Worm (Caenorhabditis elegans) whole organism, mixed stage, embryonic: Measurements from ENCODE around the gene F58F12.3.
A peak's percentile ranks its signal among the peaks of the same experiment; 100 is the strongest.

Experiments used
- M03D4.4 ChIP-seq: sonication (generic microtip); optimal IDR thresholded peaks from 2 replicates; lab custom pipeline; 2017; ENCODE audit warnings: mild to moderate bottlenecking, missing genetic modification characterization, missing compliant biosample characterization
- bed-3 ChIP-seq: fragments of 200-800 bp; sonication (Bioruptor generic); optimal IDR thresholded peaks from 3 replicates; lab custom pipeline; 2018; ENCODE audit warnings: mild to moderate bottlenecking, missing genetic modification characterization, moderate library complexity, missing compliant biosample characterization
- blmp-1 ChIP-seq: fragments of 150-350 bp; optimal IDR thresholded peaks from 2 replicates; lab custom pipeline; 2014; ENCODE audit warnings: missing biosample characterization, missing genetic modification characterization
- ceh-39 ChIP-seq: fragments of 150-350 bp; optimal IDR thresholded peaks from 2 replicates; lab custom pipeline; 2014; ENCODE audit warnings: missing biosample characterization, missing genetic modification characterization
- ceh-43 ChIP-seq: fragments of 200-800 bp; sonication (Bioruptor generic); optimal IDR thresholded peaks from 2 replicates; lab custom pipeline; 2018; ENCODE audit warnings: mild to moderate bottlenecking, missing genetic modification characterization, moderate library complexity, missing compliant biosample characterization
- ceh-83 ChIP-seq: fragments of 200-800 bp; sonication (Bioruptor generic); optimal IDR thresholded peaks from 2 replicates; lab custom pipeline; 2018; ENCODE audit warnings: mild to moderate bottlenecking, missing genetic modification characterization, missing compliant biosample characterization
- ces-1 ChIP-seq: fragments of 150-350 bp; optimal IDR thresholded peaks from 2 replicates; lab custom pipeline; 2014; ENCODE audit warnings: missing biosample characterization, missing genetic modification reagents, missing genetic modification characterization
- cnd-1 ChIP-seq: fragments of 200-800 bp; sonication (Bioruptor generic); optimal IDR thresholded peaks from 2 replicates; lab custom pipeline; 2018; ENCODE audit warnings: mild to moderate bottlenecking, missing genetic modification characterization, missing compliant biosample characterization
- drap-1 ChIP-seq: fragments of 200-800 bp; sonication (Bioruptor generic); optimal IDR thresholded peaks from 3 replicates; lab custom pipeline; 2018; ENCODE audit warnings: mild to moderate bottlenecking, missing genetic modification characterization, missing compliant biosample characterization
- elt-1 ChIP-seq: sonication (generic microtip); optimal IDR thresholded peaks from 2 replicates; lab custom pipeline; 2017; ENCODE audit warnings: missing genetic modification characterization, mild to moderate bottlenecking, missing compliant biosample characterization, antibody characterized with exemption, moderate library complexity, borderline replicate concordance; ENCODE audit not compliant: insufficient read depth
- elt-3 ChIP-seq: fragments of 150-350 bp; optimal IDR thresholded peaks from 2 replicates; lab custom pipeline; 2014; ENCODE audit warnings: missing biosample characterization, missing genetic modification characterization
- flh-1 ChIP-seq: fragments of 200-800 bp; sonication (Bioruptor generic); optimal IDR thresholded peaks from 2 replicates; lab custom pipeline; 2018; ENCODE audit warnings: mild to moderate bottlenecking, missing genetic modification characterization, moderate library complexity, missing compliant biosample characterization
- ham-2 ChIP-seq: fragments of 200-800 bp; sonication (Bioruptor generic); optimal IDR thresholded peaks from 2 replicates; lab custom pipeline; 2018; ENCODE audit warnings: mild to moderate bottlenecking, missing genetic modification characterization, missing compliant biosample characterization
- hlh-1 ChIP-seq: fragments of 150-350 bp; optimal IDR thresholded peaks from 2 replicates; lab custom pipeline; 2014; ENCODE audit warnings: missing biosample characterization, missing genetic modification reagents, missing genetic modification characterization
- lin-13 ChIP-seq: fragments of 150-350 bp; optimal IDR thresholded peaks from 2 replicates; lab custom pipeline; 2014; ENCODE audit warnings: missing biosample characterization, missing genetic modification characterization
- lin-32 ChIP-seq: fragments of 200-800 bp; sonication (Bioruptor generic); optimal IDR thresholded peaks from 2 replicates; lab custom pipeline; 2018; ENCODE audit warnings: mild to moderate bottlenecking, missing genetic modification characterization, missing compliant biosample characterization
- lsy-2 ChIP-seq: fragments of 150-350 bp; optimal IDR thresholded peaks from 2 replicates; lab custom pipeline; 2014; ENCODE audit warnings: missing biosample characterization, missing genetic modification characterization
- mab-5 ChIP-seq: fragments of 150-350 bp; optimal IDR thresholded peaks from 2 replicates; lab custom pipeline; 2014; ENCODE audit warnings: missing biosample characterization, missing genetic modification characterization
- mep-1 ChIP-seq: fragments of 150-350 bp; optimal IDR thresholded peaks from 2 replicates; lab custom pipeline; 2017; ENCODE audit warnings: missing biosample characterization, missing genetic modification reagents, missing genetic modification characterization, inconsistent platforms
- mls-2 ChIP-seq: sonication (generic microtip); optimal IDR thresholded peaks from 2 replicates; lab custom pipeline; 2016; ENCODE audit warnings: mild to moderate bottlenecking, missing genetic modification characterization, moderate library complexity, missing compliant biosample characterization
- nhr-12 ChIP-seq: fragments of 150-350 bp; optimal IDR thresholded peaks from 2 replicates; lab custom pipeline; 2014; ENCODE audit warnings: missing biosample characterization, missing genetic modification characterization
- nhr-2 ChIP-seq: fragments of 150-350 bp; optimal IDR thresholded peaks from 2 replicates; lab custom pipeline; 2014; ENCODE audit warnings: missing biosample characterization, missing genetic modification characterization
- nhr-237 ChIP-seq: fragments of 150-350 bp; optimal IDR thresholded peaks from 2 replicates; lab custom pipeline; 2014; ENCODE audit warnings: missing biosample characterization, missing genetic modification characterization
- nhr-28 ChIP-seq: fragments of 150-350 bp; optimal IDR thresholded peaks from 2 replicates; lab custom pipeline; 2014; ENCODE audit warnings: missing biosample characterization, missing genetic modification characterization
- nhr-76 ChIP-seq: sonication (generic microtip); optimal IDR thresholded peaks from 2 replicates; lab custom pipeline; 2017; ENCODE audit warnings: missing biosample characterization, missing genetic modification characterization
- pha-4 ChIP-seq: fragments of 150-350 bp; optimal IDR thresholded peaks from 2 replicates; lab custom pipeline; 2018; ENCODE audit warnings: missing biosample characterization, missing genetic modification reagents, missing genetic modification characterization
- sem-2 ChIP-seq: fragments of 200-800 bp; sonication (Bioruptor generic); optimal IDR thresholded peaks from 2 replicates; lab custom pipeline; 2018; ENCODE audit warnings: mild to moderate bottlenecking, missing genetic modification characterization, missing compliant biosample characterization
- snpc-4 ChIP-seq: fragments of 150-350 bp; optimal IDR thresholded peaks from 2 replicates; lab custom pipeline; 2014; ENCODE audit warnings: missing biosample characterization, missing genetic modification characterization
- sptf-1 ChIP-seq: sonication (generic microtip); optimal IDR thresholded peaks from 2 replicates; lab custom pipeline; 2017; ENCODE audit warnings: mild to moderate bottlenecking, missing genetic modification characterization, moderate library complexity, missing compliant biosample characterization
- tbx-8 ChIP-seq: fragments of 200-800 bp; sonication (Bioruptor generic); optimal IDR thresholded peaks from 2 replicates; lab custom pipeline; 2018; ENCODE audit warnings: mild to moderate bottlenecking, missing genetic modification characterization, moderate library complexity, missing compliant biosample characterization
- unc-120 ChIP-seq: sonication (generic microtip); optimal IDR thresholded peaks from 2 replicates; lab custom pipeline; 2017; ENCODE audit warnings: missing genetic modification characterization, missing compliant biosample characterization; ENCODE audit not compliant: poor library complexity, severe bottlenecking
- unc-39 ChIP-seq: fragments of 150-350 bp; optimal IDR thresholded peaks from 2 replicates; lab custom pipeline; 2014; ENCODE audit warnings: missing biosample characterization, missing genetic modification characterization
- unc-62 ChIP-seq: fragments of 150-350 bp; optimal IDR thresholded peaks from 2 replicates; lab custom pipeline; 2014; ENCODE audit warnings: missing biosample characterization, missing genetic modification reagents, missing genetic modification characterization
- zip-8 ChIP-seq: fragments of 150-350 bp; optimal IDR thresholded peaks from 2 replicates; lab custom pipeline; 2014; ENCODE audit warnings: missing biosample characterization, missing genetic modification characterization
- ztf-11 ChIP-seq: fragments of 150-350 bp; optimal IDR thresholded peaks from 2 replicates; lab custom pipeline; 2014; ENCODE audit warnings: missing biosample characterization, missing genetic modification characterization

F58F12.3 gene

DNA sequence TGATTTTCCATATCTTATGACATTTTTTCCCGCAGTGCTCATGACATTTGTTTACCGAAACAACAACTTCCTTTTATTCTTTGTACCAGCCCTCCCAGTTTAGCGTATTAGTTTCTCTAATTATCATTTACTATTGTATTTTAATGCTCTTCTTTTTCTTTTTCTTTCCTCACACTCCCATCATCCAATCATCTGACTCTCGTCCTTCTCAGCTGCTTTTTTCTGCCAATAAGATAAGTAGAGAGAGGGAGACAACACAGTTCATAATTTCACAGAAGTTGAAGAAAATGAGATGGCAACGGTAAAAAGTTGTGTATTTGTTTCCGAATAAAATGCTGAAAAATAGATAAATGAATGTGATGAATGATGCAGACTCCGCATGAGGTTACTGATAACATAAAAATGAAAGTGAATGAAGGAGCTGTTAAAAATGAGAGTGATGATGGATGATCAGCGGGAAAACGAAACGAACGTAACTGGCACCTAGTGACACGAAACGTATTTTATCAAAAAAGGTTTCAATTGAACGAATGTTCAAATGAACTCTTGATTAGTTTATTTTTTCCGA lies 13.6 kb downstream of the F58F12.3 start:
- no peak for TF ChIP-seq ceh-43 (GFP tag; lab: Kevin White, UChicago)
- TF ChIP-seq sem-2 (GFP tag; lab: Kevin White, UChicago) = no peak
- no peak for TF ChIP-seq nhr-76
- TF ChIP-seq mls-2 = no peak
- no peak for TF ChIP-seq cnd-1
- TF ChIP-seq blmp-1 (tag; lab: Kevin White, UChicago) = no peak
- TF ChIP-seq ham-2 (GFP tag; lab: Kevin White, UChicago) = no peak
- no peak for TF ChIP-seq drap-1 (GFP tag; lab: Kevin White, UChicago)
- TF ChIP-seq ceh-39 = no peak
- no peak for TF ChIP-seq ces-1 (GFP tag; lab: Kevin White, UChicago)
- TF ChIP-seq elt-3 (tag; lab: Kevin White, UChicago) = no peak
- TF ChIP-seq sptf-1 (tag; lab: Kevin White, UChicago) = no peak
- TF ChIP-seq bed-3 (GFP tag; lab: Kevin White, UChicago) = no peak
- TF ChIP-seq lsy-2 = no peak
- no peak for TF ChIP-seq mab-5 (tag; lab: Kevin White, UChicago)
- no peak for TF ChIP-seq flh-1 (GFP tag; lab: Kevin White, UChicago)
- TF ChIP-seq, all 35 proteins: peak for 0

DNA sequence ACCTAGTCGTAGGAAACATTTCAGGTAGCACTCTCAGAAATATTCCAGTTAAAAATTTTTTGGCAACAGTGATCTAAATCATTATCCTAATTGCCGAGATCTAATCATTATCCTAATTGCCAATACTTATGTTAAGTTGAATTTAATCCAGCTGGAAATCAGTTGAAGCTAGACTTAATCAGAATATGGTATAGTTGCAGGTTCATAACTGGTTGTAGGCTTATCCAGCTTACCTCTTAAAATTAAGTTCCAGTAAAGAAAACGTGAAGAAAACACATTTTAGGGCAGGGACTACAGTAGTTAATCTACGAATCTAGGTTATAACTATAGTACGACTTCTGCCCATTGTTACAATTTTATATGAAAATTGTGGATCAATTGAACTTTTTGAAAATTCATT lies 14.4 kb downstream of the F58F12.3 start:
- TF ChIP-seq elt-1 (no peak), flh-1 (GFP tag; lab: Kevin White, UChicago) (no peak), lin-13 (tag; lab: Kevin White, UChicago) (no peak), pha-4 (tag; lab: Kevin White, UChicago) (no peak)

DNA sequence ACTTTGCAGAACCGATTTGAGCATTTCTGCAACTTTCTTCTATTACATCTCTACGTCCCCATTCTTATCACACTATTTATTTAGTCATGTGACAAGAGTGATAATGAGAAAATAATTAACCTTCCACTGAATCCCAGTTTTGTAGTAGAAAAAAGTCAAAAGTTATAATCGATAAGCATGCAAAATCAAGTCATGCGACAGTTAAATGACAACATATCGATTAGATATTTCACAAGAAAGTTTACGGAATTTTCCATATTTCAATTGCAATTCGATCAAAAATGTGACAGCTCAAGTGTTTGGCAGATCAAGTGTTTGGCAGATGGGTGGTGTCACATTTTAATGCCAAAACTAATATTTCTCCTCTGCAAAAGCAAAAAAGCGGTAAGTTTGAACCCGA lies 16.4 kb downstream of the F58F12.3 start:
- TF ChIP-seq ztf-11 (tag; lab: Kevin White, UChicago) = no peak
- no peak for TF ChIP-seq nhr-237 (tag; lab: Kevin White, UChicago)
- TF ChIP-seq nhr-76 = no peak
- TF ChIP-seq unc-120 = no peak

- TF ChIP-seq ceh-83 (no peak), mep-1 (tag; lab: Kevin White, UChicago) (no peak), elt-1 (no peak), bed-3 (GFP tag; lab: Kevin White, UChicago) (no peak), lin-32 (no peak), cnd-1 (no peak), ces-1 (GFP tag; lab: Kevin White, UChicago) (no peak), lin-13 (tag; lab: Kevin White, UChicago) (no peak)
Observed at ce11 chrII:6373361-6373760, 17.7 kb downstream of the F58F12.3 start.

ce11 chrII:6371003-6371402 lies 20.1 kb downstream of the F58F12.3 start, which contains the start of gene lin-23:
Gene lin-23 (plus strand): TSS chrII:6371303.
- no peak for TF ChIP-seq tbx-8 (GFP tag; lab: Kevin White, UChicago)

DNA sequence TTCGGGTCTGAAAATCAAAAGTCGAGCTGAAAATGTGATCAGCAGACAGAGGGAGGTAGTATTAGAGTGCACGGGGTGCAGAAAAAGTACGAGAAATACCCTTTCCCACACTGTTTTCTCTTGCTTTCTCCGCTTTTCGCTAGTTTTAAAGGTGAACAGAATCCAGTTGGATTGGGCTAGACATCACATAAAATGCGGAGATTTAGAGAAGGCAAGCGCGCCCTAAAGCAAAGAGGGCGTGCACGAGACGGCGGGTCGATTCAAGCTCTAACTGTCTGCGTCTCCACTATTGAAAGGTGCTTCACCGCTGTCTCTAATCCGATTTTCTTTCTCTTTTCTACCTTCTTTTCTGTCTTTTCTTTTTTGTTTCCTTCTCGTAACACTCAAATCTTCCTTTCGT lies 21.0 kb downstream of the F58F12.3 start:
- TF ChIP-seq nhr-28 (no peak), mls-2 (no peak), tbx-8 (GFP tag; lab: Kevin White, UChicago) (no peak), drap-1 (GFP tag; lab: Kevin White, UChicago) (peak; percentile 48), unc-39 (tag; lab: Kevin White, UChicago) (no peak), hlh-1 (tag; lab: Kevin White, UChicago) (peak; percentile 60), pha-4 (tag; lab: Kevin White, UChicago) (peak; percentile 66), ceh-43 (GFP tag; lab: Kevin White, UChicago) (no peak), nhr-12 (tag; lab: Kevin White, UChicago) (no peak), mab-5 (tag; lab: Kevin White, UChicago) (no peak), cnd-1 (no peak), ztf-11 (tag; lab: Kevin White, UChicago) (no peak), sem-2 (GFP tag; lab: Kevin White, UChicago) (no peak), unc-62 (GFP tag; lab: Kevin White, UChicago) (peak; percentile 46), bed-3 (GFP tag; lab: Kevin White, UChicago) (no peak), ceh-39 (peak; percentile 71), flh-1 (GFP tag; lab: Kevin White, UChicago) (no peak), lsy-2 (peak; percentile 65), elt-1 (no peak), nhr-2 (tag; lab: Kevin White, UChicago) (peak; percentile 31), nhr-237 (tag; lab: Kevin White, UChicago) (peak; percentile 62), blmp-1 (tag; lab: Kevin White, UChicago) (peak; percentile 74), nhr-76 (no peak), M03D4.4 (tag; lab: Kevin White, UChicago) (no peak), snpc-4 (no peak), unc-120 (peak; percentile 36), zip-8 (no peak), mep-1 (tag; lab: Kevin White, UChicago) (peak; percentile 75), ces-1 (GFP tag; lab: Kevin White, UChicago) (peak; percentile 95), sptf-1 (tag; lab: Kevin White, UChicago) (peak; percentile 50), ceh-83 (no peak), elt-3 (tag; lab: Kevin White, UChicago) (no peak), ham-2 (GFP tag; lab: Kevin White, UChicago) (peak; percentile 88), lin-13 (tag; lab: Kevin White, UChicago) (peak; percentile 15), lin-32 (no peak)
